Worm (Caenorhabditis elegans): ENCODE data around the gene Y55B1AR.2.

The Y55B1AR.2 gene

ce11 chrIII:563755-564154, 34.8 kb downstream of the Y55B1AR.2 start:
- TF ChIP-seq sem-2 (GFP tag; optimal IDR thresholded peaks at IDR 0.05) (no peak), elt-1 (tag; optimal IDR thresholded peaks at IDR 0.05; ENCODE audit: borderline replicate concordance, insufficient read depth) (no peak), ham-2 (GFP tag; optimal IDR thresholded peaks at IDR 0.05) (no peak), mep-1 (tag; optimal IDR thresholded peaks at IDR 0.05) (no peak), tbx-8 (GFP tag; optimal IDR thresholded peaks at IDR 0.05) (no peak)

- TF ChIP-seq nhr-237 (tag; optimal IDR thresholded peaks at IDR 0.05) (no peak), nhr-76 (tag; optimal IDR thresholded peaks at IDR 0.05) (no peak), snpc-4 (tag; optimal IDR thresholded peaks at IDR 0.05) (no peak), mep-1 (tag; optimal IDR thresholded peaks at IDR 0.05) (peak; percentile 51), zip-8 (tag; optimal IDR thresholded peaks at IDR 0.05) (no peak), elt-3 (tag; optimal IDR thresholded peaks at IDR 0.05) (no peak), ceh-43 (GFP tag; optimal IDR thresholded peaks at IDR 0.05) (no peak), ztf-11 (tag; optimal IDR thresholded peaks at IDR 0.05) (no peak), lsy-2 (tag; optimal IDR thresholded peaks at IDR 0.05) (peak; percentile 15), blmp-1 (tag; optimal IDR thresholded peaks at IDR 0.05) (no peak), unc-62 (GFP tag; optimal IDR thresholded peaks at IDR 0.05) (peak; percentile 63), nhr-2 (tag; optimal IDR thresholded peaks at IDR 0.05) (peak; percentile 83), nhr-28 (tag; optimal IDR thresholded peaks at IDR 0.05) (no peak), bed-3 (GFP tag; optimal IDR thresholded peaks at IDR 0.05) (no peak), mab-5 (tag; optimal IDR thresholded peaks at IDR 0.05) (no peak), tbx-8 (GFP tag; optimal IDR thresholded peaks at IDR 0.05) (no peak), flh-1 (GFP tag; optimal IDR thresholded peaks at IDR 0.05) (no peak), unc-39 (tag; optimal IDR thresholded peaks at IDR 0.05) (no peak), hlh-1 (tag; optimal IDR thresholded peaks at IDR 0.05) (peak; percentile 46), elt-1 (tag; optimal IDR thresholded peaks at IDR 0.05; ENCODE audit: borderline replicate concordance, insufficient read depth) (peak; percentile 14), ham-2 (GFP tag; optimal IDR thresholded peaks at IDR 0.05) (no peak), M03D4.4 (tag; optimal IDR thresholded peaks at IDR 0.05) (no peak), lin-13 (tag; optimal IDR thresholded peaks at IDR 0.05) (no peak), sem-2 (GFP tag; optimal IDR thresholded peaks at IDR 0.05) (no peak), pha-4 (tag; optimal IDR thresholded peaks at IDR 0.05) (peak; percentile 84), ceh-83 (GFP tag; optimal IDR thresholded peaks at IDR 0.05) (no peak), mls-2 (tag; optimal IDR thresholded peaks at IDR 0.05) (no peak), unc-120 (tag; optimal IDR thresholded peaks at IDR 0.05; ENCODE audit: poor library complexity, severe bottlenecking) (no peak), ceh-39 (tag; optimal IDR thresholded peaks at IDR 0.05) (peak; percentile 57), sptf-1 (tag; optimal IDR thresholded peaks at IDR 0.05) (peak; percentile 10), lin-32 (GFP tag; optimal IDR thresholded peaks at IDR 0.05) (no peak), nhr-12 (tag; optimal IDR thresholded peaks at IDR 0.05) (no peak), cnd-1 (tag; optimal IDR thresholded peaks at IDR 0.05) (no peak), ces-1 (GFP tag; optimal IDR thresholded peaks at IDR 0.05) (no peak), drap-1 (GFP tag; optimal IDR thresholded peaks at IDR 0.05) (peak; percentile 33)
Observed at ce11 chrIII:558832-559231, 39.8 kb downstream of the Y55B1AR.2 start.

- TF ChIP-seq ham-2 (GFP tag; optimal IDR thresholded peaks at IDR 0.05), result no peak
- peak; percentile 19 for TF ChIP-seq lin-32 (GFP tag; optimal IDR thresholded peaks at IDR 0.05)
- TF ChIP-seq lsy-2 (tag; optimal IDR thresholded peaks at IDR 0.05), result no peak
- TF ChIP-seq drap-1 (GFP tag; optimal IDR thresholded peaks at IDR 0.05), result no peak
- peak; percentile 24 for TF ChIP-seq unc-120 (tag; optimal IDR thresholded peaks at IDR 0.05; ENCODE audit: poor library complexity, severe bottlenecking)
- TF ChIP-seq tbx-8 (GFP tag; optimal IDR thresholded peaks at IDR 0.05), result no peak
- peak; percentile 43 for TF ChIP-seq ces-1 (GFP tag; optimal IDR thresholded peaks at IDR 0.05)
- TF ChIP-seq hlh-1 (tag; optimal IDR thresholded peaks at IDR 0.05), result peak; percentile 55
- no peak for TF ChIP-seq mab-5 (tag; optimal IDR thresholded peaks at IDR 0.05)
- no peak for TF ChIP-seq M03D4.4 (tag; optimal IDR thresholded peaks at IDR 0.05)
- TF ChIP-seq sem-2 (GFP tag; optimal IDR thresholded peaks at IDR 0.05), result no peak
Observed at ce11 chrIII:558083-558482, 40.5 kb downstream of the Y55B1AR.2 start.

- no peak for TF ChIP-seq unc-62 (GFP tag; optimal IDR thresholded peaks at IDR 0.05)
- TF ChIP-seq mep-1 (tag; optimal IDR thresholded peaks at IDR 0.05), result no peak
- TF ChIP-seq ceh-43 (GFP tag; optimal IDR thresholded peaks at IDR 0.05), result no peak
- TF ChIP-seq tbx-8 (GFP tag; optimal IDR thresholded peaks at IDR 0.05), result no peak
- no peak for TF ChIP-seq nhr-12 (tag; optimal IDR thresholded peaks at IDR 0.05)
- TF ChIP-seq lin-13 (tag; optimal IDR thresholded peaks at IDR 0.05), result no peak
- TF ChIP-seq blmp-1 (tag; optimal IDR thresholded peaks at IDR 0.05), result no peak
- no peak for TF ChIP-seq nhr-237 (tag; optimal IDR thresholded peaks at IDR 0.05)
- TF ChIP-seq pha-4 (tag; optimal IDR thresholded peaks at IDR 0.05), result no peak
- TF ChIP-seq bed-3 (GFP tag; optimal IDR thresholded peaks at IDR 0.05), result no peak
- no peak for TF ChIP-seq M03D4.4 (tag; optimal IDR thresholded peaks at IDR 0.05)
- no peak for TF ChIP-seq nhr-2 (tag; optimal IDR thresholded peaks at IDR 0.05)
- no peak for TF ChIP-seq hlh-1 (tag; optimal IDR thresholded peaks at IDR 0.05)
- no peak for TF ChIP-seq nhr-28 (tag; optimal IDR thresholded peaks at IDR 0.05)
- TF ChIP-seq lin-32 (GFP tag; optimal IDR thresholded peaks at IDR 0.05), result no peak
- no peak for TF ChIP-seq ztf-11 (tag; optimal IDR thresholded peaks at IDR 0.05)
- TF ChIP-seq mab-5 (tag; optimal IDR thresholded peaks at IDR 0.05), result no peak
Observed at ce11 chrIII:555650-556049, 42.9 kb downstream of the Y55B1AR.2 start, which contains the start of gene B0353.1. Gene B0353.1 (plus strand): TSS chrIII:555950.
